Worm (Caenorhabditis elegans) whole organism, young adult: ENCODE measurements around the gene T22D1.18.

Experiments
- B0019.2 ChIP-seq: fragments of 200-800 bp; sonication (Bioruptor generic); conservative IDR thresholded peaks from 2 replicates; pipeline ENCODE4 v1.3.6; 2022; ENCODE audit warnings: missing genetic modification reagents, missing genetic modification characterization, missing compliant biosample characterization
- B0261.1 ChIP-seq: sonication (generic microtip); optimal IDR thresholded peaks from 2 replicates; lab custom pipeline; 2016; ENCODE audit warnings: mild to moderate bottlenecking, missing genetic modification characterization, moderate library complexity, missing compliant biosample characterization
- B0336.3 ChIP-seq: fragments of 200-800 bp; sonication (Bioruptor generic); IDR thresholded peaks from 2 replicates; pipeline ENCODE4 v1.3.6; 2022; ENCODE audit warnings: missing genetic modification characterization, missing compliant biosample characterization
- D2030.7 ChIP-seq: fragments of 200-800 bp; sonication (Bioruptor generic); IDR thresholded peaks from 2 replicates; pipeline ENCODE4 v1.3.6; 2022; ENCODE audit warnings: missing genetic modification reagents, missing genetic modification characterization, missing compliant biosample characterization
- F33H1.4 ChIP-seq: fragments of 200-800 bp; sonication (Bioruptor generic); IDR thresholded peaks from 2 replicates; pipeline ENCODE4 v1.3.6; 2022; ENCODE audit warnings: missing genetic modification reagents, missing genetic modification characterization, missing compliant biosample characterization
- F39B2.1 ChIP-seq: fragments of 200-800 bp; sonication (Bioruptor generic); IDR thresholded peaks from 2 replicates; pipeline ENCODE4 v1.3.6; 2022; ENCODE audit warnings: missing genetic modification reagents, missing genetic modification characterization, missing compliant biosample characterization
- F52B5.7 ChIP-seq: sonication (generic microtip); optimal IDR thresholded peaks from 2 replicates; lab custom pipeline; 2016; ENCODE audit warnings: mild to moderate bottlenecking, missing genetic modification characterization, missing compliant biosample characterization
- K11D2.4 ChIP-seq: fragments of 200-800 bp; sonication (Bioruptor generic); IDR thresholded peaks from 2 replicates; pipeline ENCODE4 v1.3.6; 2022; ENCODE audit warnings: missing genetic modification reagents, missing genetic modification characterization, missing compliant biosample characterization
- K12H6.12 ChIP-seq: fragments of 200-800 bp; sonication (Bioruptor generic); optimal IDR thresholded peaks from 2 replicates; lab custom pipeline; 2018; ENCODE audit warnings: mild to moderate bottlenecking, missing genetic modification characterization, missing compliant biosample characterization
- T26A5.8 ChIP-seq: sonication (generic microtip); optimal IDR thresholded peaks from 2 replicates; lab custom pipeline; 2016; ENCODE audit warnings: missing genetic modification characterization, missing compliant biosample characterization
- Y56A3A.18 ChIP-seq: fragments of 200-800 bp; sonication (Bioruptor generic); IDR thresholded peaks from 2 replicates; pipeline ENCODE4 v1.3.6; 2022; ENCODE audit warnings: missing genetic modification reagents, missing genetic modification characterization, missing compliant biosample characterization
- Y79H2A.3 ChIP-seq: fragments of 200-800 bp; sonication (Bioruptor generic); conservative IDR thresholded peaks from 2 replicates; pipeline ENCODE4 v1.3.6; 2022; ENCODE audit warnings: missing genetic modification reagents, missing genetic modification characterization, missing compliant biosample characterization
- ZK185.1 ChIP-seq: sonication (generic microtip); optimal IDR thresholded peaks from 2 replicates; lab custom pipeline; 2016; ENCODE audit warnings: mild to moderate bottlenecking, missing genetic modification characterization, missing compliant biosample characterization; ENCODE audit not compliant: poor library complexity, severe bottlenecking
- athp-1 ChIP-seq: sonication (generic microtip); optimal IDR thresholded peaks from 2 replicates; lab custom pipeline; 2017; ENCODE audit warnings: mild to moderate bottlenecking, missing genetic modification characterization, missing compliant biosample characterization
- attf-5 ChIP-seq: fragments of 200-800 bp; sonication (Bioruptor generic); optimal IDR thresholded peaks from 2 replicates; lab custom pipeline; 2018; ENCODE audit warnings: mild to moderate bottlenecking, missing genetic modification characterization, missing compliant biosample characterization
- ceh-27 ChIP-seq: fragments of 200-800 bp; sonication (Bioruptor generic); optimal IDR thresholded peaks from 2 replicates; lab custom pipeline; 2018; ENCODE audit warnings: mild to moderate bottlenecking, missing genetic modification characterization, moderate library complexity, missing compliant biosample characterization
- ceh-91 ChIP-seq: fragments of 200-800 bp; sonication (Bioruptor generic); IDR thresholded peaks from 2 replicates; pipeline ENCODE4 v1.3.6; 2022; ENCODE audit warnings: missing genetic modification reagents, missing genetic modification characterization, missing compliant biosample characterization
- die-1 ChIP-seq: sonication (generic microtip); optimal IDR thresholded peaks from 2 replicates; lab custom pipeline; 2016; ENCODE audit warnings: missing genotype, mild to moderate bottlenecking, missing genetic modification characterization, missing compliant biosample characterization
- efl-1 ChIP-seq: fragments of 150-350 bp; optimal IDR thresholded peaks from 2 replicates; lab custom pipeline; 2014; ENCODE audit warnings: missing biosample characterization, missing genetic modification reagents, missing genetic modification characterization
- egrh-3 ChIP-seq: fragments of 200-800 bp; sonication (Bioruptor generic); IDR thresholded peaks from 2 replicates; pipeline ENCODE4 v1.3.6; 2022; ENCODE audit warnings: missing genetic modification reagents, missing genetic modification characterization, missing compliant biosample characterization
- ekl-4 ChIP-seq: fragments of 200-800 bp; sonication (Bioruptor generic); IDR thresholded peaks from 2 replicates; pipeline ENCODE4 v1.3.6; 2022; ENCODE audit warnings: missing genetic modification reagents, missing genetic modification characterization, missing compliant biosample characterization
- ets-4 ChIP-seq: fragments of 200-800 bp; sonication (Bioruptor generic); optimal IDR thresholded peaks from 2 replicates; lab custom pipeline; 2018; ENCODE audit warnings: mild to moderate bottlenecking, missing genetic modification characterization, missing compliant biosample characterization
- hlh-26 ChIP-seq: fragments of 200-800 bp; sonication (Bioruptor generic); conservative IDR thresholded peaks from 2 replicates; pipeline ENCODE4 v1.3.6; 2022; ENCODE audit warnings: missing genetic modification reagents, missing genetic modification characterization, missing compliant biosample characterization
- hmg-1.2 ChIP-seq: fragments of 200-800 bp; sonication (Bioruptor generic); IDR thresholded peaks from 2 replicates; pipeline ENCODE4 v1.3.6; 2022; ENCODE audit warnings: missing genetic modification reagents, missing genetic modification characterization, missing compliant biosample characterization
- hmg-20 ChIP-seq: fragments of 200-800 bp; sonication (Bioruptor generic); IDR thresholded peaks from 2 replicates; pipeline ENCODE4 v1.3.6; 2022; ENCODE audit warnings: missing genetic modification reagents, missing genetic modification characterization, missing compliant biosample characterization
- hrde-1 ChIP-seq: sonication (generic microtip); optimal IDR thresholded peaks from 2 replicates; lab custom pipeline; 2016; ENCODE audit warnings: missing genetic modification characterization, mild to moderate bottlenecking, missing compliant biosample characterization, moderate library complexity, missing genotype, missing genetic modification reagents, borderline replicate concordance
- lag-1 ChIP-seq: fragments of 200-800 bp; sonication (Bioruptor generic); IDR thresholded peaks from 2 replicates; pipeline ENCODE4 v1.3.6; 2022; ENCODE audit warnings: missing genetic modification reagents, missing genetic modification characterization, missing compliant biosample characterization
- let-526 ChIP-seq: fragments of 200-800 bp; sonication (Bioruptor generic); IDR thresholded peaks from 2 replicates; pipeline ENCODE4 v1.3.6; 2022; ENCODE audit warnings: missing genetic modification reagents, missing genetic modification characterization, missing compliant biosample characterization
- lin-26 ChIP-seq: fragments of 200-800 bp; sonication (Bioruptor generic); IDR thresholded peaks from 2 replicates; pipeline ENCODE4 v1.3.6; 2022; ENCODE audit warnings: missing genetic modification reagents, missing genetic modification characterization, missing compliant biosample characterization
- lir-1 ChIP-seq: fragments of 200-800 bp; sonication (Bioruptor generic); conservative IDR thresholded peaks from 2 replicates; pipeline ENCODE4 v1.3.6; 2022; ENCODE audit warnings: missing genetic modification reagents, missing genetic modification characterization, missing compliant biosample characterization
- madf-8 ChIP-seq: fragments of 200-800 bp; sonication (Bioruptor generic); conservative IDR thresholded peaks from 2 replicates; pipeline ENCODE4 v1.3.6; 2022; ENCODE audit warnings: missing genetic modification reagents, missing genetic modification characterization, missing compliant biosample characterization
- mes-4 ChIP-seq: sonication (generic microtip); optimal IDR thresholded peaks from 2 replicates; lab custom pipeline; 2016; ENCODE audit warnings: missing genotype, missing genetic modification characterization, missing compliant biosample characterization
- mxl-1 ChIP-seq: sonication (generic microtip); optimal IDR thresholded peaks from 2 replicates; lab custom pipeline; 2016; ENCODE audit warnings: missing genetic modification characterization, missing compliant biosample characterization
- nfya-1 ChIP-seq: sonication (generic microtip); optimal IDR thresholded peaks from 2 replicates; lab custom pipeline; 2017; ENCODE audit warnings: antibody characterized with exemption, missing compliant biosample characterization, missing genetic modification characterization, borderline replicate concordance; ENCODE audit not compliant: insufficient read depth
- nfyb-1 ChIP-seq: fragments of 200-800 bp; sonication (Bioruptor generic); IDR thresholded peaks from 2 replicates; pipeline ENCODE4 v1.3.6; 2022; ENCODE audit warnings: missing genetic modification reagents, missing genetic modification characterization, missing compliant biosample characterization
- pbrm-1 ChIP-seq: fragments of 200-800 bp; sonication (Bioruptor generic); IDR thresholded peaks from 2 replicates; pipeline ENCODE4 v1.3.6; 2022; ENCODE audit warnings: missing genetic modification reagents, missing genetic modification characterization, missing compliant biosample characterization
- rec-8 ChIP-seq, 2 experiments: sonication (generic microtip); optimal IDR thresholded peaks; 2 replicates each; lab custom pipeline; 2016; ENCODE audit warnings: mild to moderate bottlenecking in 2 of 2, missing genetic modification characterization in 2 of 2, missing genetic modification reagents in 2 of 2, missing genotype in 2 of 2, missing biosample characterization in 1 of 2, missing compliant biosample characterization in 1 of 2, moderate library complexity in 1 of 2
- rpc-1 ChIP-seq, 2 experiments: fragments of 150-350 bp in 1 of 2; sonication (generic microtip) in 1 of 2; optimal IDR thresholded peaks; 2 replicates each; lab custom pipeline; 2014 to 2018; ENCODE audit warnings: missing biosample characterization in 1 of 2, missing genetic modification characterization in 1 of 2, missing genetic modification reagents in 1 of 2, missing genotype in 1 of 2
- sdz-38 ChIP-seq: sonication (generic microtip); optimal IDR thresholded peaks from 2 replicates; lab custom pipeline; 2016; ENCODE audit warnings: missing genotype, missing genetic modification characterization, missing compliant biosample characterization
- sea-2 ChIP-seq: fragments of 200-800 bp; sonication (Bioruptor generic); IDR thresholded peaks from 2 replicates; pipeline ENCODE4 v1.3.6; 2022; ENCODE audit warnings: missing genetic modification characterization, missing compliant biosample characterization
- snpc-3.4 ChIP-seq: sonication (generic microtip); optimal IDR thresholded peaks from 2 replicates; lab custom pipeline; 2017; ENCODE audit warnings: missing genetic modification characterization, mild to moderate bottlenecking, missing compliant biosample characterization, antibody characterized with exemption, moderate library complexity, missing genotype, missing genetic modification reagents
- tlf-1 ChIP-seq: fragments of 200-800 bp; sonication (Bioruptor generic); optimal IDR thresholded peaks from 2 replicates; lab custom pipeline; 2018; ENCODE audit warnings: mild to moderate bottlenecking, missing genetic modification characterization, missing compliant biosample characterization
- zfh-2 ChIP-seq: fragments of 200-800 bp; sonication (Bioruptor generic); conservative IDR thresholded peaks from 2 replicates; pipeline ENCODE4 v1.3.6; 2022; ENCODE audit warnings: missing genetic modification reagents, missing genetic modification characterization, missing compliant biosample characterization
- ztf-25 ChIP-seq: fragments of 200-800 bp; sonication (Bioruptor generic); IDR thresholded peaks from 2 replicates; pipeline ENCODE4 v1.3.6; 2022; ENCODE audit warnings: missing genetic modification reagents, missing genetic modification characterization, missing compliant biosample characterization
- ztf-26 ChIP-seq: sonication (generic microtip); optimal IDR thresholded peaks from 2 replicates; lab custom pipeline; 2017; ENCODE audit warnings: missing genetic modification characterization, missing compliant biosample characterization
- ztf-3 ChIP-seq: fragments of 200-800 bp; sonication (Bioruptor generic); optimal IDR thresholded peaks from 2 replicates; lab custom pipeline; 2018; ENCODE audit warnings: mild to moderate bottlenecking, missing genetic modification characterization, missing compliant biosample characterization

The T22D1.18 gene

ce11 chrIV:6883342-6883741 is 36.6 kb downstream of the T22D1.18 start, which contains the start of gene tre-2:
Gene tre-2, minus strand, starts transcription at chrIV:6883442.
- no peak for TF ChIP-seq rpc-1 (optimal IDR thresholded peaks at IDR 0.05; lab: Kevin White, UChicago)
- TF ChIP-seq rpc-1 (tag; optimal IDR thresholded peaks at IDR 0.05; lab: Kevin White, UChicago) = no peak
- no peak for TF ChIP-seq ceh-27 (GFP tag; lab: Kevin White, UChicago)
- TF ChIP-seq sdz-38 = no peak
- no peak for TF ChIP-seq nfyb-1
- no peak for TF ChIP-seq athp-1 (tag; lab: Kevin White, UChicago)
- no peak for TF ChIP-seq hmg-1.2 (GFP tag; lab: Robert Waterston, UW)
- no peak for TF ChIP-seq lag-1 (GFP tag; lab: Robert Waterston, UW)
- no peak for TF ChIP-seq hrde-1 (tag; lab: Kevin White, UChicago)
- no peak for TF ChIP-seq T26A5.8 (tag; lab: Kevin White, UChicago)
- TF ChIP-seq lir-1 (GFP tag; lab: Robert Waterston, UW) = no peak
- no peak for TF ChIP-seq rec-8 (tag; optimal IDR thresholded peaks at IDR 0.05; lab: Kevin White, UChicago)
- no peak for TF ChIP-seq lin-26 (GFP tag; lab: Robert Waterston, UW)
- no peak for TF ChIP-seq ZK185.1 (tag; lab: Kevin White, UChicago)
- no peak for TF ChIP-seq die-1
- no peak for TF ChIP-seq efl-1
- no peak for TF ChIP-seq B0336.3 (GFP tag; lab: Robert Waterston, UW)
- no peak for TF ChIP-seq sea-2 (GFP tag; lab: Robert Waterston, UW)
- TF ChIP-seq, all 124 proteins: peak for 0

ce11 chrIV:6881183-6881582 is 38.8 kb downstream of the T22D1.18 start:
- TF ChIP-seq B0261.1 (tag; lab: Kevin White, UChicago) = no peak
- no peak for TF ChIP-seq ztf-26 (tag; lab: Kevin White, UChicago)
- TF ChIP-seq let-526 (GFP tag; lab: Robert Waterston, UW) = no peak
- no peak for TF ChIP-seq hlh-26 (GFP tag; lab: Robert Waterston, UW)
- TF ChIP-seq nfya-1 (tag; lab: Kevin White, UChicago) = no peak
- TF ChIP-seq K12H6.12 (tag; lab: Kevin White, UChicago) = peak; percentile 55
- no peak for TF ChIP-seq F39B2.1 (GFP tag; lab: Robert Waterston, UW)
- peak; percentile 22; the same call in 1 of the 2 replicates for TF ChIP-seq hmg-1.2 (GFP tag; lab: Robert Waterston, UW)
- no peak for TF ChIP-seq hrde-1 (tag; lab: Kevin White, UChicago)
- peak; percentile 60; the same call in 1 of the 2 replicates for TF ChIP-seq K11D2.4 (GFP tag; lab: Robert Waterston, UW)
- TF ChIP-seq ceh-91 = no peak
- no peak for TF ChIP-seq B0019.2 (GFP tag; lab: Robert Waterston, UW)
- no peak for TF ChIP-seq D2030.7
- TF ChIP-seq Y79H2A.3 (GFP tag; lab: Robert Waterston, UW) = no peak
- no peak for TF ChIP-seq ZK185.1 (tag; lab: Kevin White, UChicago)
- no peak for TF ChIP-seq ets-4 (GFP tag; lab: Kevin White, UChicago)
- TF ChIP-seq hmg-20 (GFP tag; lab: Robert Waterston, UW) = no peak
- no peak for TF ChIP-seq ztf-3 (GFP tag; lab: Kevin White, UChicago)
- TF ChIP-seq zfh-2 (GFP tag; lab: Robert Waterston, UW) = peak; percentile 50; the same call in 1 of the 2 replicates
- TF ChIP-seq tlf-1 = no peak
- TF ChIP-seq attf-5 (GFP tag; lab: Kevin White, UChicago) = peak; percentile 28
- TF ChIP-seq madf-8 = no peak
- no peak for TF ChIP-seq snpc-3.4 (tag; lab: Kevin White, UChicago)
- no peak for TF ChIP-seq lir-1 (GFP tag; lab: Robert Waterston, UW)
- no peak for TF ChIP-seq F52B5.7 (tag; lab: Kevin White, UChicago)
- TF ChIP-seq sea-2 (GFP tag; lab: Robert Waterston, UW) = no peak
- TF ChIP-seq Y56A3A.18 (GFP tag; lab: Robert Waterston, UW) = no peak
- no peak for TF ChIP-seq mxl-1 (tag; lab: Kevin White, UChicago)
- TF ChIP-seq pbrm-1 (GFP tag; lab: Robert Waterston, UW) = no peak
- TF ChIP-seq F33H1.4 (GFP tag; lab: Robert Waterston, UW) = no peak
- no peak for TF ChIP-seq athp-1 (tag; lab: Kevin White, UChicago)
- TF ChIP-seq ekl-4 (GFP tag; lab: Robert Waterston, UW) = no peak
- no peak for TF ChIP-seq mes-4 (tag; lab: Kevin White, UChicago)
- TF ChIP-seq egrh-3 (GFP tag; lab: Robert Waterston, UW) = no peak
- TF ChIP-seq ztf-25 (GFP tag; lab: Robert Waterston, UW) = no peak
